Fruit fly (Drosophila melanogaster) whole organism, embryonic: ENCODE results near the gene Gsc.

Experiments used
- CG10431 ChIP-seq: fragments of 200-800 bp; sonication (Bioruptor generic); optimal IDR thresholded peaks from 3 replicates; lab custom pipeline; 2018; ENCODE audit warnings: missing biosample characterization, mild to moderate bottlenecking, missing genetic modification characterization
- CG11247 ChIP-seq: fragments of 200-800 bp; sonication (Bioruptor generic); IDR thresholded peaks from 2 replicates; pipeline ENCODE4 v1.3.6; 2022; ENCODE audit warnings: missing biosample characterization, missing genetic modification characterization
- CG13894 ChIP-seq: fragments of 200-800 bp; sonication (Bioruptor generic); optimal IDR thresholded peaks from 3 replicates; lab custom pipeline; 2018; ENCODE audit warnings: missing biosample characterization, mild to moderate bottlenecking, missing genetic modification characterization, moderate library complexity
- CG14667 ChIP-seq: fragments of 200-800 bp; sonication (Bioruptor generic); IDR thresholded peaks from 2 replicates; pipeline ENCODE4 v1.3.6; 2022; ENCODE audit warnings: missing biosample characterization, missing genetic modification characterization
- CTCF ChIP-seq: fragments of 200-800 bp; sonication (Bioruptor generic); optimal IDR thresholded peaks from 2 replicates; lab custom pipeline; 2017; ENCODE audit warnings: missing biosample characterization, mild to moderate bottlenecking, missing genetic modification characterization, moderate library complexity
- Fer1 ChIP-seq: fragments of 200-800 bp; sonication (Bioruptor generic); optimal IDR thresholded peaks from 2 replicates; lab custom pipeline; 2017; ENCODE audit warnings: missing biosample characterization, mild to moderate bottlenecking, missing genetic modification characterization
- Stat92E ChIP-seq, 3 experiments: fragments of >200 bp in 2 of 3; fragments of 200-800 bp in 1 of 3; sonication (Bioruptor generic) in 1 of 3; optimal IDR thresholded peaks; 2 replicates each; lab custom pipeline; 2017 to 2019; ENCODE audit warnings: missing biosample characterization in 3 of 3, missing genetic modification characterization in 3 of 3, mild to moderate bottlenecking in 1 of 3, moderate library complexity in 1 of 3
- crp ChIP-seq, 2 experiments: fragments of 200-800 bp; sonication (Bioruptor generic); optimal IDR thresholded peaks; 2 replicates in 1 of 2; 3 replicates in 1 of 2; lab custom pipeline; 2017; ENCODE audit warnings: missing biosample characterization in 2 of 2, missing genetic modification characterization in 2 of 2, mild to moderate bottlenecking in 1 of 2, moderate library complexity in 1 of 2
- danr ChIP-seq: fragments of 200-800 bp; sonication (Bioruptor generic); IDR thresholded peaks from 2 replicates; pipeline ENCODE4 v1.3.6; 2022; ENCODE audit warnings: missing biosample characterization, missing genetic modification characterization

- TF ChIP-seq crp (GFP tag; optimal IDR thresholded peaks at IDR 0.05; lab: Kevin White, UChicago) (no peak), CTCF (no peak), CG14667 (GFP tag; lab: Robert Waterston, UW) (no peak), Stat92E (GFP tag; optimal IDR thresholded peaks at IDR 0.05; lab: Kevin White, UChicago) (no peak), CG11247 (GFP tag; lab: Robert Waterston, UW) (no peak), Fer1 (no peak), danr (no peak), CG10431 (GFP tag; lab: Kevin White, UChicago) (no peak), CG13894 (tag; lab: Kevin White, UChicago) (no peak)
These were observed 20.5 kb upstream of the Gsc start for dm6 chr2L:615023-615422.
